Worm (Caenorhabditis elegans) whole organism, young adult: ENCODE results near the gene acer-1.
A peak's percentile ranks its signal among the peaks of the same experiment; 100 is the strongest.

Experiments
- B0035.1 ChIP-seq: sonication (generic microtip); optimal IDR thresholded peaks from 2 replicates; lab custom pipeline; 2016; ENCODE audit warnings: missing genetic modification characterization, mild to moderate bottlenecking, missing compliant biosample characterization, missing genotype, missing genetic modification reagents
- B0261.1 ChIP-seq: sonication (generic microtip); optimal IDR thresholded peaks from 2 replicates; lab custom pipeline; 2016; ENCODE audit warnings: mild to moderate bottlenecking, missing genetic modification characterization, moderate library complexity, missing compliant biosample characterization
- F10E7.11 ChIP-seq: sonication (generic microtip); optimal IDR thresholded peaks from 2 replicates; lab custom pipeline; 2017; ENCODE audit warnings: mild to moderate bottlenecking, missing genetic modification characterization, moderate library complexity, missing compliant biosample characterization
- F22D6.2 ChIP-seq: sonication (generic microtip); optimal IDR thresholded peaks from 2 replicates; lab custom pipeline; 2016; ENCODE audit warnings: mild to moderate bottlenecking, missing genetic modification characterization, missing compliant biosample characterization
- F37B4.10 ChIP-seq: fragments of 200-800 bp; sonication (Bioruptor generic); IDR thresholded peaks from 2 replicates; pipeline ENCODE4 v1.3.6; 2022; ENCODE audit warnings: missing genetic modification characterization, missing compliant biosample characterization
- F52B5.7 ChIP-seq: sonication (generic microtip); optimal IDR thresholded peaks from 2 replicates; lab custom pipeline; 2016; ENCODE audit warnings: mild to moderate bottlenecking, missing genetic modification characterization, missing compliant biosample characterization
- F57A8.1 ChIP-seq: fragments of 200-800 bp; sonication (Bioruptor generic); optimal IDR thresholded peaks from 2 replicates; lab custom pipeline; 2018; ENCODE audit warnings: mild to moderate bottlenecking, missing genetic modification characterization, moderate library complexity, missing compliant biosample characterization
- F57C9.4 ChIP-seq: sonication (generic microtip); optimal IDR thresholded peaks from 2 replicates; lab custom pipeline; 2017; ENCODE audit warnings: mild to moderate bottlenecking, missing genetic modification characterization, missing compliant biosample characterization
- T07F8.4 ChIP-seq: sonication (generic microtip); optimal IDR thresholded peaks from 2 replicates; lab custom pipeline; 2016; ENCODE audit warnings: mild to moderate bottlenecking, missing genetic modification characterization, moderate library complexity, missing compliant biosample characterization
- T26A5.8 ChIP-seq: sonication (generic microtip); optimal IDR thresholded peaks from 2 replicates; lab custom pipeline; 2016; ENCODE audit warnings: missing genetic modification characterization, missing compliant biosample characterization
- Y53F4B.3 ChIP-seq: fragments of 200-800 bp; sonication (Bioruptor generic); IDR thresholded peaks from 2 replicates; pipeline ENCODE4 v1.3.6; 2022; ENCODE audit warnings: missing genetic modification reagents, missing genetic modification characterization, missing compliant biosample characterization
- Y56A3A.18 ChIP-seq: fragments of 200-800 bp; sonication (Bioruptor generic); IDR thresholded peaks from 2 replicates; pipeline ENCODE4 v1.3.6; 2022; ENCODE audit warnings: missing genetic modification reagents, missing genetic modification characterization, missing compliant biosample characterization
- Y95B8A.8 ChIP-seq: fragments of 200-800 bp; sonication (Bioruptor generic); IDR thresholded peaks from 2 replicates; pipeline ENCODE4 v1.3.6; 2022; ENCODE audit warnings: missing genetic modification reagents, missing genetic modification characterization, missing compliant biosample characterization
- akir-1 ChIP-seq: fragments of 200-800 bp; sonication (Bioruptor generic); optimal IDR thresholded peaks from 2 replicates; lab custom pipeline; 2018; ENCODE audit warnings: mild to moderate bottlenecking, missing genetic modification characterization, moderate library complexity, missing compliant biosample characterization
- aptf-3 ChIP-seq: fragments of 200-800 bp; sonication (Bioruptor generic); IDR thresholded peaks from 2 replicates; pipeline ENCODE4 v1.3.6; 2022; ENCODE audit warnings: missing genetic modification characterization, missing compliant biosample characterization
- atf-7 ChIP-seq: sonication (generic microtip); optimal IDR thresholded peaks from 2 replicates; lab custom pipeline; 2017; ENCODE audit warnings: mild to moderate bottlenecking, missing genetic modification characterization, missing compliant biosample characterization
- attf-3 ChIP-seq: fragments of 200-800 bp; sonication (Bioruptor generic); conservative IDR thresholded peaks from 2 replicates; pipeline ENCODE4 v1.3.6; 2022; ENCODE audit warnings: missing genetic modification reagents, missing genetic modification characterization, missing compliant biosample characterization
- bed-1 ChIP-seq: fragments of 200-800 bp; sonication (Bioruptor generic); IDR thresholded peaks from 2 replicates; pipeline ENCODE4 v1.3.6; 2022; ENCODE audit warnings: missing genetic modification reagents, missing genetic modification characterization, missing compliant biosample characterization
- ccch-3 ChIP-seq: fragments of 200-800 bp; sonication (Bioruptor generic); optimal IDR thresholded peaks from 2 replicates; lab custom pipeline; 2018; ENCODE audit warnings: mild to moderate bottlenecking, missing genetic modification characterization, missing compliant biosample characterization
- cebp-2 ChIP-seq: fragments of 200-800 bp; sonication (Bioruptor generic); IDR thresholded peaks from 2 replicates; pipeline ENCODE4 v1.3.6; 2022; ENCODE audit warnings: missing genetic modification characterization, missing compliant biosample characterization
- ceh-27 ChIP-seq: fragments of 200-800 bp; sonication (Bioruptor generic); optimal IDR thresholded peaks from 2 replicates; lab custom pipeline; 2018; ENCODE audit warnings: mild to moderate bottlenecking, missing genetic modification characterization, moderate library complexity, missing compliant biosample characterization
- ceh-58 ChIP-seq: fragments of 200-800 bp; sonication (Bioruptor generic); IDR thresholded peaks from 2 replicates; pipeline ENCODE4 v1.3.6; 2022; ENCODE audit warnings: missing genetic modification characterization, missing compliant biosample characterization
- ceh-91 ChIP-seq: fragments of 200-800 bp; sonication (Bioruptor generic); IDR thresholded peaks from 2 replicates; pipeline ENCODE4 v1.3.6; 2022; ENCODE audit warnings: missing genetic modification reagents, missing genetic modification characterization, missing compliant biosample characterization
- chd-7 ChIP-seq: sonication (generic microtip); optimal IDR thresholded peaks from 2 replicates; lab custom pipeline; 2016; ENCODE audit warnings: mild to moderate bottlenecking, missing genetic modification characterization, moderate library complexity, missing compliant biosample characterization
- egl-18 ChIP-seq: fragments of 200-800 bp; sonication (Bioruptor generic); IDR thresholded peaks from 2 replicates; pipeline ENCODE4 v1.3.6; 2022; ENCODE audit warnings: missing genetic modification reagents, missing genetic modification characterization, missing compliant biosample characterization
- egl-44 ChIP-seq: fragments of 200-800 bp; sonication (Bioruptor generic); IDR thresholded peaks from 2 replicates; pipeline ENCODE4 v1.3.6; 2022; ENCODE audit warnings: missing genetic modification reagents, missing genetic modification characterization, missing compliant biosample characterization
- gei-17 ChIP-seq: fragments of 200-800 bp; sonication (Bioruptor generic); optimal IDR thresholded peaks from 2 replicates; lab custom pipeline; 2018; ENCODE audit warnings: mild to moderate bottlenecking, missing genetic modification characterization, missing compliant biosample characterization
- him-1 ChIP-seq: sonication (generic microtip); optimal IDR thresholded peaks from 2 replicates; lab custom pipeline; 2016; ENCODE audit warnings: missing genotype, missing genetic modification reagents, missing genetic modification characterization, missing compliant biosample characterization
- hmg-1.2 ChIP-seq: fragments of 200-800 bp; sonication (Bioruptor generic); IDR thresholded peaks from 2 replicates; pipeline ENCODE4 v1.3.6; 2022; ENCODE audit warnings: missing genetic modification reagents, missing genetic modification characterization, missing compliant biosample characterization
- hmg-20 ChIP-seq: fragments of 200-800 bp; sonication (Bioruptor generic); IDR thresholded peaks from 2 replicates; pipeline ENCODE4 v1.3.6; 2022; ENCODE audit warnings: missing genetic modification reagents, missing genetic modification characterization, missing compliant biosample characterization
- lir-1 ChIP-seq: fragments of 200-800 bp; sonication (Bioruptor generic); conservative IDR thresholded peaks from 2 replicates; pipeline ENCODE4 v1.3.6; 2022; ENCODE audit warnings: missing genetic modification reagents, missing genetic modification characterization, missing compliant biosample characterization
- lsy-27 ChIP-seq: sonication (generic microtip); optimal IDR thresholded peaks from 2 replicates; lab custom pipeline; 2017; ENCODE audit warnings: missing genetic modification characterization, mild to moderate bottlenecking, missing compliant biosample characterization, antibody characterized with exemption, missing genotype, borderline replicate concordance; ENCODE audit not compliant: insufficient read depth
- madf-3 ChIP-seq: fragments of 200-800 bp; sonication (Bioruptor generic); IDR thresholded peaks from 2 replicates; pipeline ENCODE4 v1.3.6; 2022; ENCODE audit warnings: missing genetic modification reagents, missing genetic modification characterization, missing compliant biosample characterization
- mcd-1 ChIP-seq: fragments of 200-800 bp; sonication (Bioruptor generic); IDR thresholded peaks from 2 replicates; pipeline ENCODE4 v1.3.6; 2022; ENCODE audit warnings: missing genetic modification reagents, missing genetic modification characterization, missing compliant biosample characterization
- mel-28 ChIP-seq: sonication (generic microtip); optimal IDR thresholded peaks from 2 replicates; lab custom pipeline; 2016; ENCODE audit warnings: borderline replicate concordance, mild to moderate bottlenecking, missing genetic modification characterization, missing compliant biosample characterization
- nfya-1 ChIP-seq: sonication (generic microtip); optimal IDR thresholded peaks from 2 replicates; lab custom pipeline; 2017; ENCODE audit warnings: antibody characterized with exemption, missing compliant biosample characterization, missing genetic modification characterization, borderline replicate concordance; ENCODE audit not compliant: insufficient read depth
- nfyb-1 ChIP-seq: fragments of 200-800 bp; sonication (Bioruptor generic); IDR thresholded peaks from 2 replicates; pipeline ENCODE4 v1.3.6; 2022; ENCODE audit warnings: missing genetic modification reagents, missing genetic modification characterization, missing compliant biosample characterization
- nhr-80 ChIP-seq: sonication (generic microtip); optimal IDR thresholded peaks from 2 replicates; lab custom pipeline; 2016; ENCODE audit warnings: missing genetic modification characterization, missing compliant biosample characterization
- rec-8 ChIP-seq, 2 experiments: sonication (generic microtip); optimal IDR thresholded peaks; 2 replicates each; lab custom pipeline; 2016; ENCODE audit warnings: mild to moderate bottlenecking in 2 of 2, missing genetic modification characterization in 2 of 2, missing genetic modification reagents in 2 of 2, missing genotype in 2 of 2, missing biosample characterization in 1 of 2, missing compliant biosample characterization in 1 of 2, moderate library complexity in 1 of 2
- repo-1 ChIP-seq: sonication (generic microtip); optimal IDR thresholded peaks from 2 replicates; lab custom pipeline; 2017; ENCODE audit warnings: mild to moderate bottlenecking, missing genetic modification characterization, missing compliant biosample characterization
- rpc-1 ChIP-seq, 2 experiments: fragments of 150-350 bp in 1 of 2; sonication (generic microtip) in 1 of 2; optimal IDR thresholded peaks; 2 replicates each; lab custom pipeline; 2014 to 2018; ENCODE audit warnings: missing biosample characterization in 1 of 2, missing genetic modification characterization in 1 of 2, missing genetic modification reagents in 1 of 2, missing genotype in 1 of 2
- sea-2 ChIP-seq: fragments of 200-800 bp; sonication (Bioruptor generic); IDR thresholded peaks from 2 replicates; pipeline ENCODE4 v1.3.6; 2022; ENCODE audit warnings: missing genetic modification characterization, missing compliant biosample characterization

Gene acer-1

DNA sequence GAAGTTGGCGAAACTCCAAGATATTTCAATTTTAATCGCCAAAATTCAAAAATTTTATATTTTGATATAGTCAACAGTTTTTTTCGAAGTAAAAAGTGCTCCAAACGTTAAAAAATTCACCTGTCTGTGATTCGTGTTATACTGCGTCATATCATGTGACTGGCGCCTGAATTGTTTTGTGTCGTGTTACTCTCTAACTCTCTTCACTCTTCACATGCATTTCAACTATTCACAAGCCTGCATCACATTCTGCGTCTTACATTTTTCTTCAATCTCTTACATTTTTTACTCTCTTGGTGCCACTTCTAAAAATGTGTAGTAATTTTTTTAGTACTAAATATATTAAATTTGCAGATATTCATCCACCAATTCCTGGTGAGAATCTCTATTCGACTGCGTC, 38.2 kb upstream of the acer-1 start, which contains the start of gene flcn-1 (continued):
- TF ChIP-seq Y56A3A.18 (no peak), T07F8.4 (tag; lab: Kevin White, UChicago) (no peak), Y53F4B.3 (GFP tag; lab: Robert Waterston, UW) (no peak), attf-3 (GFP tag; lab: Robert Waterston, UW) (no peak), ccch-3 (no peak), mcd-1 (no peak), mel-28 (no peak), nfyb-1 (GFP tag; lab: Robert Waterston, UW) (peak; percentile 25; the same call in 1 of the 2 replicates), T26A5.8 (tag; lab: Kevin White, UChicago) (no peak), lsy-27 (tag; lab: Kevin White, UChicago) (no peak), egl-18 (GFP tag; lab: Robert Waterston, UW) (no peak), rec-8 (tag; optimal IDR thresholded peaks at IDR 0.05; lab: Kevin White, UChicago) (no peak), F57A8.1 (no peak), rpc-1 (optimal IDR thresholded peaks at IDR 0.05; lab: Kevin White, UChicago) (no peak), rpc-1 (tag; optimal IDR thresholded peaks at IDR 0.05; lab: Kevin White, UChicago) (no peak), bed-1 (GFP tag; lab: Robert Waterston, UW) (no peak), hmg-1.2 (GFP tag; lab: Robert Waterston, UW) (peak; percentile 62; the same call in 1 of the 2 replicates), B0261.1 (tag; lab: Kevin White, UChicago) (no peak), ceh-91 (no peak), nfya-1 (tag; lab: Kevin White, UChicago) (no peak), ceh-27 (peak; percentile 17), chd-7 (tag; lab: Kevin White, UChicago) (no peak), madf-3 (no peak), F52B5.7 (no peak), cebp-2 (GFP tag; lab: Robert Waterston, UW) (no peak), him-1 (no peak), akir-1 (GFP tag; lab: Kevin White, UChicago) (no peak), aptf-3 (GFP tag; lab: Robert Waterston, UW) (no peak), sea-2 (no peak), gei-17 (GFP tag; lab: Kevin White, UChicago) (no peak), F37B4.10 (GFP tag; lab: Robert Waterston, UW) (no peak), egl-44 (GFP tag; lab: Robert Waterston, UW) (no peak), atf-7 (no peak), repo-1 (tag; lab: Kevin White, UChicago) (no peak)

DNA sequence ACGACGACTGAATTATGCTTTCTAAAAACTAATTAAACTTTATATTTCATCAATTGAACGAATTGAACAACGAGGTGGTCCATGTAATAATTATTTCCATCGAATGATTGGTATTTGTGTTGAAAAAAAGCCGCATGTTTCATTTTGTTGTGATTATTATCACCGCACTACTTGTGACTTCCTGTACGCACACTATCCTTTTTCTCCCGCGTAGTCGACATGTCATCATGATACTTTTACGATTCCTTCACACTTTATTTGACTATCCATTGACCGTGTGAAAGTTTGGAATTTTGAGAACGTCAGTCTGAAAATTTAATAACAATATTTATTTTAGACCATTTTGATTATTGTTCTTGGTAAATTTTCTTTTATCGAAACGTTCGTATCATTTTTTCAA, 37.4 kb upstream of the acer-1 start, which contains the start of gene F22D3.4:
F22D3.4 (minus strand) TSS at position 1 of the 400 bp plus-strand sequence.
- TF ChIP-seq nhr-80 (tag; lab: Kevin White, UChicago) = peak; percentile 43
- TF ChIP-seq B0035.1 (tag; lab: Kevin White, UChicago) = no peak

DNA sequence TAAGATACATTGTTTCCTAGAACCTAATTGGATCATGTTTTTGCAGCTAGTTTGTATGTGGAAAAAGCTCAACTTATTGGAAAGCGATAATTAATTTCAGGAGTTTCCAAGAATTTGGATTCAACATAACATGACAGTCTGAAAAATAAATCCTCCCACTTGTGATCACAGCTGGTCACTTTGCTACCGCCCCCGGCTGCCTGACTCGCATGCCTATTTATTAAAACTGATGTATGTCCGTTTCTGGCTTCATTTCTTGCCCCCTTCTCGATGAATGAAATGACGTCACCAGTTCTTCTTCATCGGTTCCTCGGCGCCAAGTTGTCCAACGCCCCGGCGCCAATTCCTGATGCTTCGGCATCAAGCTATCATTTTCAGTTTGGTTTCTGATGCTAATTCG, 36.8 kb upstream of the acer-1 start:
- TF ChIP-seq F22D6.2 (tag; lab: Kevin White, UChicago) (no peak), F57C9.4 (tag; lab: Kevin White, UChicago) (no peak), F37B4.10 (GFP tag; lab: Robert Waterston, UW) (0 out of 2 replicates have a peak, but pooled peaks have one; percentile 8), F10E7.11 (no peak), attf-3 (GFP tag; lab: Robert Waterston, UW) (no peak), hmg-20 (GFP tag; lab: Robert Waterston, UW) (no peak), ceh-58 (GFP tag; lab: Robert Waterston, UW) (no peak), atf-7 (peak; percentile 37), Y95B8A.8 (no peak), lir-1 (GFP tag; lab: Robert Waterston, UW) (no peak)
